Worm (Caenorhabditis elegans) whole organism, L4 larva: ENCODE data around the gene nhr-95.

Experiments used
- T26A8.4 ChIP-seq: fragments of 200-800 bp; sonication (Bioruptor generic); IDR thresholded peaks from 2 replicates; pipeline ENCODE4 v1.3.6; 2022; ENCODE audit warnings: missing genetic modification characterization, missing compliant biosample characterization
- Y48G9A.11 ChIP-seq: fragments of 200-800 bp; sonication (Bioruptor generic); IDR thresholded peaks from 2 replicates; pipeline ENCODE4 v1.3.6; 2022; ENCODE audit warnings: missing genetic modification reagents, missing genetic modification characterization, missing compliant biosample characterization
- aly-2 ChIP-seq: sonication (generic microtip); optimal IDR thresholded peaks from 2 replicates; lab custom pipeline; 2018; ENCODE audit warnings: missing biosample characterization, missing genetic modification characterization
- ceh-82 ChIP-seq: sonication (generic microtip); optimal IDR thresholded peaks from 2 replicates; lab custom pipeline; 2017; ENCODE audit warnings: missing biosample characterization, missing genetic modification characterization
- dpl-1 ChIP-seq: fragments of 150-350 bp; optimal IDR thresholded peaks from 2 replicates; lab custom pipeline; 2014; ENCODE audit warnings: missing biosample characterization, missing genetic modification reagents, missing genetic modification characterization
- egl-27 ChIP-seq: sonication (generic microtip); optimal IDR thresholded peaks from 3 replicates; lab custom pipeline; 2017; ENCODE audit warnings: missing biosample characterization, missing genetic modification reagents, missing genetic modification characterization
- lin-39 ChIP-seq: fragments of 150-350 bp; optimal IDR thresholded peaks from 2 replicates; lab custom pipeline; 2014; ENCODE audit warnings: missing biosample characterization, missing genetic modification reagents, missing genetic modification characterization
- mep-1 ChIP-seq: fragments of 150-350 bp; sonication (generic microtip); optimal IDR thresholded peaks from 3 replicates; lab custom pipeline; 2014; ENCODE audit warnings: missing biosample characterization, missing genetic modification characterization
- nhr-28 ChIP-seq: fragments of 150-350 bp; optimal IDR thresholded peaks from 2 replicates; lab custom pipeline; 2014; ENCODE audit warnings: missing biosample characterization, missing genetic modification characterization
- nhr-77 ChIP-seq: fragments of 150-350 bp; optimal IDR thresholded peaks from 2 replicates; lab custom pipeline; 2014; ENCODE audit warnings: missing biosample characterization, missing genetic modification characterization
- skn-1 ChIP-seq: fragments of 150-350 bp; optimal IDR thresholded peaks from 2 replicates; lab custom pipeline; 2014; ENCODE audit warnings: missing biosample characterization, missing genetic modification characterization
- snpc-4 ChIP-seq: fragments of 150-350 bp; optimal IDR thresholded peaks from 2 replicates; lab custom pipeline; 2014; ENCODE audit warnings: missing biosample characterization, missing genetic modification characterization
- zip-2 ChIP-seq: fragments of 150-350 bp; optimal IDR thresholded peaks from 2 replicates; lab custom pipeline; 2014; ENCODE audit warnings: missing biosample characterization, missing genetic modification characterization
- ztf-11 ChIP-seq: fragments of 150-350 bp; optimal IDR thresholded peaks from 2 replicates; lab custom pipeline; 2014; ENCODE audit warnings: missing biosample characterization, missing genetic modification characterization

ce11 chrV:19051425-19051824 is 31.0 kb downstream of the nhr-95 start:
- TF ChIP-seq zip-2 (tag; lab: Kevin White, UChicago), result no peak
- no peak for TF ChIP-seq lin-39 (tag; lab: Kevin White, UChicago)
- no peak for TF ChIP-seq dpl-1 (GFP tag; lab: Kevin White, UChicago)
- TF ChIP-seq skn-1 (tag; lab: Kevin White, UChicago), result no peak
- peak; percentile 55 for TF ChIP-seq nhr-77 (tag; lab: Kevin White, UChicago)
- no peak for TF ChIP-seq Y48G9A.11 (GFP tag; lab: Robert Waterston, UW)
- no peak for TF ChIP-seq snpc-4
- no peak for TF ChIP-seq ztf-11 (tag; lab: Kevin White, UChicago)
- peak; percentile 62 for TF ChIP-seq nhr-28 (tag; lab: Kevin White, UChicago)
- TF ChIP-seq aly-2 (tag; lab: Kevin White, UChicago), result no peak
- no peak for TF ChIP-seq ceh-82 (tag; lab: Kevin White, UChicago)
- TF ChIP-seq egl-27 (tag; lab: Kevin White, UChicago), result no peak
- TF ChIP-seq T26A8.4, result no peak
- peak; percentile 50 for TF ChIP-seq mep-1 (tag; lab: Kevin White, UChicago)
